Fruit fly (Drosophila melanogaster): ENCODE measurements around the gene Shawl.
A peak's percentile ranks its signal among the peaks of the same experiment; 100 is the strongest.

Gene Shawl

dm6 chr2L:9447816-9448215, 32.9 kb upstream of the Shawl start (continued):
- TF ChIP-seq fd102C (GFP tag; optimal IDR thresholded peaks at IDR 0.05) (no peak), pnt (GFP tag; optimal IDR thresholded peaks at IDR 0.05) (no peak), CG18619 (GFP tag; optimal IDR thresholded peaks at IDR 0.05) (no peak), tup (GFP tag; optimal IDR thresholded peaks at IDR 0.05) (no peak), CG17612 (GFP tag; IDR thresholded peaks at IDR 0.05) (no peak), CG14441 (GFP tag; IDR thresholded peaks at IDR 0.05) (0 out of 2 replicates have a peak, but pooled peaks have one; percentile 20), CG11504 (tag; optimal IDR thresholded peaks at IDR 0.05) (peak; percentile 44), bab2 (GFP tag; optimal IDR thresholded peaks at IDR 0.05) (no peak), ham (GFP tag; IDR thresholded peaks at IDR 0.05) (no peak), crol (GFP tag; IDR thresholded peaks at IDR 0.05) (0 out of 2 replicates have a peak, but pooled peaks have one; percentile 4), CG9437 (GFP tag; optimal IDR thresholded peaks at IDR 0.05) (peak; percentile 25), CG2889 (GFP tag; IDR thresholded peaks at IDR 0.05) (no peak), CG2712 (tag; optimal IDR thresholded peaks at IDR 0.05) (peak; percentile 21), CG10274 (GFP tag; optimal IDR thresholded peaks at IDR 0.05) (no peak), CG7556 (GFP tag; optimal IDR thresholded peaks at IDR 0.05) (no peak), gce (GFP tag; IDR thresholded peaks at IDR 0.05) (no peak), Dek (tag; optimal IDR thresholded peaks at IDR 0.05) (no peak), wor (GFP tag; IDR thresholded peaks at IDR 0.05) (no peak), CG17385 (GFP tag; optimal IDR thresholded peaks at IDR 0.05) (no peak), dmrt99B (tag; optimal IDR thresholded peaks at IDR 0.05) (peak; percentile 29), Med (GFP tag) (peak; percentile 47), CG33557 (GFP tag; optimal IDR thresholded peaks at IDR 0.05) (no peak), CG3838 (GFP tag; optimal IDR thresholded peaks at IDR 0.05) (no peak), CG12219 (GFP tag; optimal IDR thresholded peaks at IDR 0.05) (no peak), sqz (GFP tag; optimal IDR thresholded peaks at IDR 0.05) (no peak), Oli (tag; optimal IDR thresholded peaks at IDR 0.05) (peak; percentile 33), C15 (GFP tag; IDR thresholded peaks at IDR 0.05) (no peak), Nf-YA (GFP tag; IDR thresholded peaks at IDR 0.05) (no peak), bsh (GFP tag; optimal IDR thresholded peaks at IDR 0.05) (peak in 1 of 2 experiments; percentile 45), prd (optimal IDR thresholded peaks at IDR 0.05) (no peak), prd (GFP tag; IDR thresholded peaks at IDR 0.05) (0 out of 3 replicates have a peak, but pooled peaks have one; percentile 6), CG10654 (GFP tag; optimal IDR thresholded peaks at IDR 0.05) (no peak)

dm6 chr2L:9446398-9446945, 31.5 kb upstream of the Shawl start:
- TF ChIP-seq chn (GFP tag; optimal IDR thresholded peaks at IDR 0.05) (no peak), NfI (GFP tag; optimal IDR thresholded peaks at IDR 0.05) (no peak), tap (tag; optimal IDR thresholded peaks at IDR 0.05) (no peak), Trl (optimal IDR thresholded peaks at IDR 0.05) (peak in 1 of 2 experiments; percentile 19), Trl (GFP tag; optimal IDR thresholded peaks at IDR 0.05) (no peak), CG12769 (tag; optimal IDR thresholded peaks at IDR 0.05) (no peak), CG33213 (GFP tag; optimal IDR thresholded peaks at IDR 0.05) (no peak), z (GFP tag; IDR thresholded peaks at IDR 0.05) (peak; percentile 92), CG17359 (tag; optimal IDR thresholded peaks at IDR 0.05) (no peak), CG11695 (GFP tag; IDR thresholded peaks at IDR 0.05) (no peak), Hr78 (GFP tag; optimal IDR thresholded peaks at IDR 0.05) (peak in 1 of 2 experiments; percentile 75), chinmo (GFP tag; IDR thresholded peaks at IDR 0.05; ENCODE audit: partially characterized antibody) (peak; percentile 87; the same call in 1 of the 4 replicates), CG3163 (GFP tag; optimal IDR thresholded peaks at IDR 0.05) (peak; percentile 80), E2f1 (GFP tag; IDR thresholded peaks at IDR 0.05) (no peak), cg (GFP tag; optimal IDR thresholded peaks at IDR 0.05) (peak; percentile 30)
